Worm (Caenorhabditis elegans) whole organism, L4 larva: ENCODE results near the gene gei-8.

Experiments used
- F10B5.3 ChIP-seq: sonication (generic microtip); optimal IDR thresholded peaks from 2 replicates; lab custom pipeline; 2016; ENCODE audit warnings: mild to moderate bottlenecking, missing genetic modification characterization, missing compliant biosample characterization
- F26F4.8 ChIP-seq: fragments of 200-800 bp; sonication (Bioruptor generic); conservative IDR thresholded peaks from 2 replicates; pipeline ENCODE4 v1.3.6; 2022; ENCODE audit warnings: missing genetic modification characterization, missing compliant biosample characterization
- F44E2.7 ChIP-seq: fragments of 200-800 bp; sonication (Bioruptor generic); IDR thresholded peaks from 2 replicates; pipeline ENCODE4 v2.1.2; 2022; ENCODE audit warnings: missing genetic modification characterization, missing compliant biosample characterization
- R02D3.7 ChIP-seq: fragments of 150-350 bp; sonication (generic microtip); optimal IDR thresholded peaks from 3 replicates; lab custom pipeline; 2014; ENCODE audit warnings: missing biosample characterization, missing genetic modification characterization
- T20F7.1 ChIP-seq: fragments of 200-800 bp; sonication (Bioruptor generic); optimal IDR thresholded peaks from 2 replicates; lab custom pipeline; 2018; ENCODE audit warnings: mild to moderate bottlenecking, missing genetic modification characterization, missing compliant biosample characterization
- T26A8.4 ChIP-seq: fragments of 200-800 bp; sonication (Bioruptor generic); IDR thresholded peaks from 2 replicates; pipeline ENCODE4 v1.3.6; 2022; ENCODE audit warnings: missing genetic modification characterization, missing compliant biosample characterization
- Y48G9A.11 ChIP-seq: fragments of 200-800 bp; sonication (Bioruptor generic); IDR thresholded peaks from 2 replicates; pipeline ENCODE4 v1.3.6; 2022; ENCODE audit warnings: missing genetic modification reagents, missing genetic modification characterization, missing compliant biosample characterization
- ama-1 ChIP-seq: fragments of 150-350 bp; optimal IDR thresholded peaks from 2 replicates; lab custom pipeline; 2014; ENCODE audit warnings: inconsistent platforms, mixed read lengths
- ceh-28 ChIP-seq: fragments of 150-350 bp; optimal IDR thresholded peaks from 2 replicates; lab custom pipeline; 2014; ENCODE audit warnings: missing biosample characterization, missing genetic modification reagents, missing genetic modification characterization
- ceh-44 ChIP-seq: fragments of 200-800 bp; sonication (Bioruptor generic); IDR thresholded peaks from 2 replicates; pipeline ENCODE4 v1.3.6; 2022; ENCODE audit warnings: missing genetic modification reagents, missing genetic modification characterization, missing compliant biosample characterization
- ces-1 ChIP-seq: fragments of 150-350 bp; sonication (generic microtip); optimal IDR thresholded peaks from 4 replicates; lab custom pipeline; 2014; ENCODE audit warnings: missing biosample characterization, missing genetic modification reagents, missing genetic modification characterization
- daf-19 ChIP-seq: fragments of 200-800 bp; sonication (Bioruptor generic); conservative IDR thresholded peaks from 2 replicates; pipeline ENCODE4 v1.3.6; 2022; ENCODE audit warnings: missing genetic modification characterization, missing compliant biosample characterization
- dmd-8 ChIP-seq: fragments of 200-800 bp; sonication (Bioruptor generic); IDR thresholded peaks from 2 replicates; pipeline ENCODE4 v1.3.6; 2022; ENCODE audit warnings: missing genetic modification characterization, missing compliant biosample characterization
- dmd-9 ChIP-seq: fragments of 200-800 bp; sonication (Bioruptor generic); IDR thresholded peaks from 2 replicates; pipeline ENCODE4 v1.3.6; 2022; ENCODE audit warnings: missing genetic modification reagents, missing genetic modification characterization, missing compliant biosample characterization
- dpl-1 ChIP-seq: fragments of 150-350 bp; optimal IDR thresholded peaks from 2 replicates; lab custom pipeline; 2014; ENCODE audit warnings: missing biosample characterization, missing genetic modification reagents, missing genetic modification characterization
- dve-1 ChIP-seq: sonication (generic microtip); optimal IDR thresholded peaks from 2 replicates; lab custom pipeline; 2017; ENCODE audit warnings: antibody characterized with exemption, mild to moderate bottlenecking, missing genetic modification characterization, missing compliant biosample characterization; ENCODE audit not compliant: insufficient read depth
- egl-43 ChIP-seq: fragments of 200-800 bp; sonication (Bioruptor generic); IDR thresholded peaks from 2 replicates; pipeline ENCODE4 v1.3.6; 2022; ENCODE audit warnings: missing genetic modification reagents, missing genetic modification characterization, missing compliant biosample characterization
- fkh-10 ChIP-seq: fragments of 150-350 bp; optimal IDR thresholded peaks from 2 replicates; lab custom pipeline; 2014; ENCODE audit warnings: missing biosample characterization, missing genetic modification reagents, missing genetic modification characterization
- hlh-11 ChIP-seq: fragments of 200-800 bp; sonication (Bioruptor generic); optimal IDR thresholded peaks from 2 replicates; lab custom pipeline; 2018; ENCODE audit warnings: mild to moderate bottlenecking, missing genetic modification characterization, missing compliant biosample characterization
- hlh-30 ChIP-seq: sonication (generic microtip); optimal IDR thresholded peaks from 2 replicates; lab custom pipeline; 2017; ENCODE audit warnings: antibody characterized with exemption, mild to moderate bottlenecking, missing genetic modification characterization, missing compliant biosample characterization; ENCODE audit not compliant: insufficient read depth
- hmg-1.1 ChIP-seq: fragments of 200-800 bp; sonication (Bioruptor generic); IDR thresholded peaks from 2 replicates; pipeline ENCODE4 v1.3.6; 2022; ENCODE audit warnings: missing genetic modification reagents, missing genetic modification characterization, missing compliant biosample characterization
- jun-1 ChIP-seq: fragments of 150-350 bp; optimal IDR thresholded peaks from 2 replicates; lab custom pipeline; 2014; ENCODE audit warnings: missing biosample characterization, missing genetic modification reagents, missing genetic modification characterization
- lim-7 ChIP-seq: fragments of 200-800 bp; sonication (Bioruptor generic); IDR thresholded peaks from 2 replicates; pipeline ENCODE4 v1.3.6; 2022; ENCODE audit warnings: missing genetic modification characterization, missing compliant biosample characterization
- lin-29 ChIP-seq: fragments of 200-800 bp; sonication (Bioruptor generic); IDR thresholded peaks from 2 replicates; pipeline ENCODE4 v1.3.6; 2022; ENCODE audit warnings: missing genetic modification reagents, missing genetic modification characterization, missing compliant biosample characterization
- madf-5 ChIP-seq, 2 experiments: fragments of 200-800 bp; sonication (Bioruptor generic); IDR thresholded peaks; 2 replicates each; pipeline ENCODE4 v1.3.6; 2022; ENCODE audit warnings: missing compliant biosample characterization in 2 of 2, missing genetic modification characterization in 2 of 2
- madf-9 ChIP-seq: fragments of 200-800 bp; sonication (Bioruptor generic); conservative IDR thresholded peaks from 2 replicates; pipeline ENCODE4 v1.3.6; 2022; ENCODE audit warnings: missing genetic modification reagents, missing genetic modification characterization, missing compliant biosample characterization
- mxl-3 ChIP-seq: fragments of 200-800 bp; sonication (Bioruptor generic); optimal IDR thresholded peaks from 2 replicates; lab custom pipeline; 2018; ENCODE audit warnings: mild to moderate bottlenecking, missing genetic modification characterization, missing compliant biosample characterization
- nhr-102 ChIP-seq: sonication (generic microtip); optimal IDR thresholded peaks from 2 replicates; lab custom pipeline; 2016; ENCODE audit warnings: mild to moderate bottlenecking, missing genetic modification characterization, moderate library complexity, missing compliant biosample characterization
- nhr-11 ChIP-seq: fragments of 150-350 bp; optimal IDR thresholded peaks from 2 replicates; lab custom pipeline; 2014; ENCODE audit warnings: missing biosample characterization, missing genetic modification characterization
- nhr-111 ChIP-seq: fragments of 200-800 bp; sonication (Bioruptor generic); optimal IDR thresholded peaks from 2 replicates; lab custom pipeline; 2018; ENCODE audit warnings: mild to moderate bottlenecking, missing genetic modification characterization, missing compliant biosample characterization
- nhr-237 ChIP-seq: sonication (generic microtip); optimal IDR thresholded peaks from 2 replicates; lab custom pipeline; 2017; ENCODE audit warnings: missing biosample characterization, missing genetic modification characterization
- nhr-25 ChIP-seq: sonication (generic microtip); optimal IDR thresholded peaks from 2 replicates; lab custom pipeline; 2017; ENCODE audit warnings: missing genetic modification characterization, mild to moderate bottlenecking, missing compliant biosample characterization, antibody characterized with exemption, moderate library complexity, borderline replicate concordance; ENCODE audit not compliant: insufficient read depth
- nhr-42 ChIP-seq: fragments of 200-800 bp; sonication (Bioruptor generic); IDR thresholded peaks from 2 replicates; pipeline ENCODE4 v1.3.6; 2022; ENCODE audit warnings: missing genetic modification characterization, missing compliant biosample characterization
- pqm-1 ChIP-seq: sonication (generic microtip); optimal IDR thresholded peaks from 2 replicates; lab custom pipeline; 2017; ENCODE audit warnings: missing biosample characterization, missing genetic modification characterization
- rbr-2 ChIP-seq: sonication (generic microtip); optimal IDR thresholded peaks from 2 replicates; lab custom pipeline; 2016; ENCODE audit warnings: missing genotype, missing genetic modification characterization, missing compliant biosample characterization
- saeg-2 ChIP-seq: fragments of 200-800 bp; sonication (Bioruptor generic); IDR thresholded peaks from 2 replicates; pipeline ENCODE4 v1.3.6; 2022; ENCODE audit warnings: missing genetic modification reagents, missing genetic modification characterization, missing compliant biosample characterization
- sdz-12 ChIP-seq: fragments of 200-800 bp; sonication (Bioruptor generic); optimal IDR thresholded peaks from 2 replicates; lab custom pipeline; 2018; ENCODE audit warnings: mild to moderate bottlenecking, missing genetic modification characterization, missing compliant biosample characterization
- snpc-1.2 ChIP-seq: fragments of 200-800 bp; sonication (Bioruptor generic); IDR thresholded peaks from 2 replicates; pipeline ENCODE4 v1.3.6; 2022; ENCODE audit warnings: missing genetic modification reagents, missing genetic modification characterization, missing compliant biosample characterization
- unc-39 ChIP-seq: sonication (generic microtip); optimal IDR thresholded peaks from 2 replicates; lab custom pipeline; 2017; ENCODE audit warnings: missing biosample characterization, missing genetic modification characterization
- unc-62 ChIP-seq, 3 experiments: fragments of 150-350 bp in 1 of 3; sonication (generic microtip); optimal IDR thresholded peaks in 2 of 3; peaks in 1 of 3; 1 replicate in 1 of 3; 2 replicates in 2 of 3; lab custom pipeline; 2014 to 2017; ENCODE audit warnings: missing biosample characterization in 3 of 3, missing genetic modification characterization in 3 of 3, missing genetic modification reagents in 3 of 3, missing genotype in 1 of 3
- zag-1 ChIP-seq: fragments of 150-350 bp; optimal IDR thresholded peaks from 2 replicates; lab custom pipeline; 2014; ENCODE audit warnings: missing biosample characterization, missing genetic modification characterization
- zfp-2 ChIP-seq: sonication (generic microtip); optimal IDR thresholded peaks from 2 replicates; lab custom pipeline; 2016; ENCODE audit warnings: mild to moderate bottlenecking, missing genetic modification characterization, missing compliant biosample characterization
- ztf-7 ChIP-seq: fragments of 150-350 bp; optimal IDR thresholded peaks from 2 replicates; lab custom pipeline; 2014; ENCODE audit warnings: missing biosample characterization, missing genetic modification characterization

The gei-8 gene

DNA sequence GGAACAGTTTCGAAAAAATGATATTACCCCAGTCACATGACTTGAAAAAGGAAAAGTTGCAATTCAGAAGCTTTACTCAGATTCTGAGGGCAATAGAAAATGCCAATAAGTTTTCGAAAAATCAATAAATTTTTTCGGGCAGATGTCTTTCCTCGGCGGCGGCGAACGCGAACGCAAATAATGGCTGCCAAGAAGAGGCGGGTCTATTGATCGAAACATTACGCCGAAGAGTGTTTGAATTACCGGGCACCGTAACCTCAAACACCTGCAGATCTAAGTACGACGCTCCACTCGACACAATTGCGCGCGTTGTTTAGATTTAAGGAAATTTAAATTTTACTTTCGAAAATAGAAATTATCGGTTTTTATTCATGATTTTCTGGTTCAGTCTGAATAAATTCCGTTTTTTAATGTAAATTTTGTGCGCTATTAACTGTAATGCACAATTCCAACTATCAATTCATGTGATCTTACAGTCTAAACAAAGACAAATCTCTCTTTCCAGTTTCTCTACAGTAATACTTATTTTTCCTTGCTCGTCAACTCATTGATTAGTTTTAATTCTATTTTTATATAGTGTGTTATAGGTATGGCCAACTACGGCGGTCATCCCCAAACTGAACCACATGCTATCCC, 42.9 kb upstream of the gei-8 start, which contains the start of gene prp-8 (continued):
- peak; percentile 77 for TF ChIP-seq ceh-28
- no peak for TF ChIP-seq saeg-2 (GFP tag; lab: Robert Waterston, UW)
- peak; percentile 91 for TF ChIP-seq dpl-1 (GFP tag; lab: Kevin White, UChicago)
- TF ChIP-seq snpc-1.2: 0 out of 2 replicates have a peak, but pooled peaks have one; percentile 23
- TF ChIP-seq nhr-102: peak; percentile 20
- TF ChIP-seq nhr-11 (tag; lab: Kevin White, UChicago): peak; percentile 68
- TF ChIP-seq hlh-30 (tag; lab: Kevin White, UChicago): peak; percentile 91
- TF ChIP-seq madf-5 (GFP tag; IDR thresholded peaks at IDR 0.05; lab: Robert Waterston, UW): no peak
- peak; percentile 78 for TF ChIP-seq ama-1 (lab: Kevin White, UChicago)
- TF ChIP-seq fkh-10 (GFP tag; lab: Kevin White, UChicago): peak; percentile 74
- no peak for TF ChIP-seq lin-29 (GFP tag; lab: Robert Waterston, UW)
- TF ChIP-seq hlh-11 (tag; lab: Kevin White, UChicago): peak; percentile 83
- TF ChIP-seq, all 104 proteins: peak for 50

DNA sequence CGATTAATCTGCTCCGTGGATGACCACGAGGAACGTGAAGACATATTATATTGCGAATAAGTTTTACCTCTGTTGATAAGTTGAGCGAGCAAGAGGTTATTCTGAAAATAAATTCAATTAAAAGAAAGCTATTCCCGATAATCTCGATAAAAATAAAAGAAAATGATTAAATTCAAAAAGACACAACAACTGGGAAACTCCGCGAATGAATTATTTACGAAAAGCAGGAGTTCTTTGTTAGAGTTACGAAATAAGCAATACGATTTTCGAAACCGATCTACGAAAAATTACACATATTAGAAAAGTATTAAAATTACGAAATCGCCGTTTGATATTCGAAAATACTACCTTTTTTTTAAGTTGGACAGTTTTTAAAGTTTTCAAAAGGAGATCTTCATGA, 42.3 kb upstream of the gei-8 start, which contains the start of gene bath-42:
Gene bath-42, minus strand, starts transcription at position 101 of the 400 bp plus-strand sequence.
- TF ChIP-seq jun-1 (no peak), sdz-12 (GFP tag; lab: Kevin White, UChicago) (no peak), ama-1 (lab: Kevin White, UChicago) (no peak), ceh-44 (no peak), snpc-1.2 (no peak), nhr-42 (GFP tag; lab: Robert Waterston, UW) (no peak), lim-7 (no peak), dpl-1 (GFP tag; lab: Kevin White, UChicago) (no peak), dmd-8 (GFP tag; lab: Robert Waterston, UW) (no peak), pqm-1 (tag; lab: Kevin White, UChicago) (no peak), unc-62 (GFP tag; optimal IDR thresholded peaks at IDR 0.05 in 1 of 2; lab: Kevin White, UChicago) (no peak), unc-62 (tag; optimal IDR thresholded peaks at IDR 0.05; lab: Kevin White, UChicago) (no peak), Y48G9A.11 (GFP tag; lab: Robert Waterston, UW) (no peak), dmd-9 (GFP tag; lab: Robert Waterston, UW) (no peak), T26A8.4 (GFP tag; lab: Robert Waterston, UW) (no peak), zag-1 (tag; lab: Kevin White, UChicago) (no peak), hmg-1.1 (GFP tag; lab: Robert Waterston, UW) (no peak)

DNA sequence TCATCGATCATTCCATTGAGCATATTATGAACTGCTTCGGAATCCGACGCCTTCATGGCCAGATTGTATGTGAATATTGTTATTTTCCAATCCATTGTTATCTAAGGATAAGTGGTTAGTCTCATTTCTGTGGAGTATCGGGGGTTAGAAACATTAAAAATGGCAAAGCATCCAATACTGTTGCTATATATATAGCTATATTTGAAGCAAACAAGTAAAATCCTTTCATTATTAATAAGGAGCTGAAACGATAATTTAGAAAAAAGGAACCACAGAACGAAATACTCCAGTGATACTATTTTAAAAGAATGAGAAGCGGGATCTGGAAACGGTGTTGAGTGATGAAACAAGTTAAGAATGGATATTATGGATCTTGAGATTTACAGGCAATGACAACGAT, 40.2 kb upstream of the gei-8 start, which contains the start of gene inpp-5K:
Gene inpp-5K, minus strand, starts transcription at position 101 of the 400 bp plus-strand sequence.
- no peak for TF ChIP-seq madf-9 (GFP tag; lab: Robert Waterston, UW)
- peak; percentile 6 for TF ChIP-seq T20F7.1

DNA sequence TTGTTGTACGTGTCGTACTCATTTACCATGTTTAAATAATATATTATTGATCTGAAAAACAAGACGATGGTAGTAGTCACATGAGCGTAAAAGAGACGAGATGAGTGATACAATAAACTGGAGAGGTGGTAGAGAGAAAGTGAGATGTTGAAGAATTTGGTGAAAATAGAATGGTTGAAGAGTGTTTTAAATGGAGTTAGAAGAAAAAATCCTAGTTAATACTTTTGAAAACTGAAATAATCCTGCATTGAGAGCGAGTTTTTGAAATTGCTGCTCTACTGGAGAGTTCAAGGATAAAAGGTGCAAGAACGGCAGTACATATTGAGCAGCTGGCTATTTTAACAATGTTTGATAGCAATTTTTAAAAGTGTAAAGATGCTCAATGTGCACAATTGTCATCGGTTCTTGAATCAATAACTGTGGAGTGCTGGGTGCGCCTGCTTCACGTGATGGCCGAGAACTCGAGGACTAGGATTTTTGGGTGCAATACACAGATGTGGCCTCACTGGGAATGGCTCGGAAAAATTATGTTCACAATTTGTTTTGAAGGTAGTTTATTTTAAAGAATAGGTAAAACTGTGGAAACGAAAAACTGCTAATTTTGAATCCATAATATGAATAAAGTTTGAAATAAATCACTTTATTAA, 37.2 kb upstream of the gei-8 start, which contains the start of gene atg-13:
Gene atg-13, minus strand, starts transcription at position 51 of the 647 bp plus-strand sequence.
- TF ChIP-seq ztf-7 (tag; lab: Kevin White, UChicago): no peak
- TF ChIP-seq egl-43: no peak
- no peak for TF ChIP-seq F10B5.3 (tag; lab: Kevin White, UChicago)
- no peak for TF ChIP-seq nhr-237 (tag; lab: Kevin White, UChicago)
- no peak for TF ChIP-seq nhr-111 (GFP tag; lab: Kevin White, UChicago)
- no peak for TF ChIP-seq F44E2.7 (GFP tag; lab: Robert Waterston, UW)
- TF ChIP-seq unc-39 (tag; lab: Kevin White, UChicago): no peak
- TF ChIP-seq ces-1 (GFP tag; lab: Kevin White, UChicago): no peak
- TF ChIP-seq mxl-3: peak; percentile 35
- no peak for TF ChIP-seq daf-19
- no peak for TF ChIP-seq jun-1
- peak; percentile 39 for TF ChIP-seq hlh-11 (tag; lab: Kevin White, UChicago)
- no peak for TF ChIP-seq ceh-44
- no peak for TF ChIP-seq dve-1 (tag; lab: Kevin White, UChicago)
- TF ChIP-seq R02D3.7: no peak
- no peak for TF ChIP-seq sdz-12 (GFP tag; lab: Kevin White, UChicago)
- no peak for TF ChIP-seq nhr-25 (tag; lab: Kevin White, UChicago)
- no peak for TF ChIP-seq F26F4.8 (GFP tag; lab: Robert Waterston, UW)
- no peak for TF ChIP-seq fkh-10 (GFP tag; lab: Kevin White, UChicago)
- no peak for TF ChIP-seq rbr-2 (tag; lab: Kevin White, UChicago)
- TF ChIP-seq zfp-2 (tag; lab: Kevin White, UChicago): no peak
